Worm (Caenorhabditis elegans): ENCODE measurements around the gene kel-3.

The kel-3 gene

ce11 chrIII:13464493-13465362, at the start of gene kel-3:
Gene kel-3, plus strand, starts transcription at chrIII:13464820.
- no peak for TF ChIP-seq egl-5 (tag; optimal IDR thresholded peaks at IDR 0.05)
- TF ChIP-seq aly-2 (tag; optimal IDR thresholded peaks at IDR 0.05): peak; percentile 85
- TF ChIP-seq unc-62 (GFP tag; optimal IDR thresholded peaks at IDR 0.05): peak; percentile 61
- TF ChIP-seq eor-1 (tag; optimal IDR thresholded peaks at IDR 0.05): no peak
- peak; percentile 75 for TF ChIP-seq lsy-12 (tag; optimal IDR thresholded peaks at IDR 0.05)
- TF ChIP-seq mml-1 (tag; optimal IDR thresholded peaks at IDR 0.05): no peak
- no peak for TF ChIP-seq unc-39 (tag; optimal IDR thresholded peaks at IDR 0.05)
- no peak for TF ChIP-seq ztf-4 (tag; optimal IDR thresholded peaks at IDR 0.05)
- TF ChIP-seq nhr-23 (tag; optimal IDR thresholded peaks at IDR 0.05): peak; percentile 77
- peak; percentile 54 for TF ChIP-seq nhr-11 (tag; optimal IDR thresholded peaks at IDR 0.05)
- TF ChIP-seq elt-1 (tag; optimal IDR thresholded peaks at IDR 0.05): no peak
- peak; percentile 32 for TF ChIP-seq hmg-11 (tag; optimal IDR thresholded peaks at IDR 0.05)
- TF ChIP-seq mdl-1 (tag; optimal IDR thresholded peaks at IDR 0.05): no peak
- peak; percentile 85 for TF ChIP-seq jun-1 (tag; optimal IDR thresholded peaks at IDR 0.05)
- no peak for TF ChIP-seq fkh-2 (tag; optimal IDR thresholded peaks at IDR 0.05)
- TF ChIP-seq nhr-77 (tag; optimal IDR thresholded peaks at IDR 0.05): peak; percentile 63
- peak; percentile 7 for TF ChIP-seq snpc-4 (tag; optimal IDR thresholded peaks at IDR 0.05)
- peak; percentile 89 for TF ChIP-seq ceh-28 (tag; optimal IDR thresholded peaks at IDR 0.05)
- TF ChIP-seq elt-3 (tag; optimal IDR thresholded peaks at IDR 0.05): peak in 2 of 3 experiments; percentile 52 to 73
- TF ChIP-seq nhr-28 (tag; optimal IDR thresholded peaks at IDR 0.05): no peak
- no peak for TF ChIP-seq ztf-11 (tag; optimal IDR thresholded peaks at IDR 0.05)
- no peak for TF ChIP-seq fkh-10 (GFP tag; optimal IDR thresholded peaks at IDR 0.05)
- no peak for TF ChIP-seq nhr-12 (tag; optimal IDR thresholded peaks at IDR 0.05)
- peak; percentile 34 for TF ChIP-seq lin-15B (tag; optimal IDR thresholded peaks at IDR 0.05)
- TF ChIP-seq ceh-16 (tag; optimal IDR thresholded peaks at IDR 0.05): no peak
- TF ChIP-seq ama-1 (optimal IDR thresholded peaks at IDR 0.05): peak; percentile 99
- peak; percentile 85 for TF ChIP-seq pha-4 (tag; optimal IDR thresholded peaks at IDR 0.05)
- TF ChIP-seq nhr-67 (tag; optimal IDR thresholded peaks at IDR 0.05): no peak
- TF ChIP-seq fos-1 (tag; optimal IDR thresholded peaks at IDR 0.05): peak; percentile 37
- no peak for TF ChIP-seq nhr-237 (tag; optimal IDR thresholded peaks at IDR 0.05)
- no peak for TF ChIP-seq skn-1 (tag; optimal IDR thresholded peaks at IDR 0.05)
- TF ChIP-seq nhr-25 (tag; optimal IDR thresholded peaks at IDR 0.05): peak; percentile 37
- no peak for TF ChIP-seq egl-27 (tag; optimal IDR thresholded peaks at IDR 0.05)
- TF ChIP-seq daf-12 (tag; optimal IDR thresholded peaks at IDR 0.05): no peak
- peak; percentile 53 for TF ChIP-seq tbx-2 (tag; optimal IDR thresholded peaks at IDR 0.05)
- peak; percentile 26 for TF ChIP-seq R02D3.7 (tag; optimal IDR thresholded peaks at IDR 0.05)
- TF ChIP-seq elt-2 (tag; optimal IDR thresholded peaks at IDR 0.05): peak; percentile 96
- peak; percentile 96 for TF ChIP-seq pqm-1 (tag; optimal IDR thresholded peaks at IDR 0.05)
- TF ChIP-seq ceh-82 (tag; optimal IDR thresholded peaks at IDR 0.05): peak; percentile 33
- peak; percentile 80 for TF ChIP-seq nhr-43 (tag; optimal IDR thresholded peaks at IDR 0.05; ENCODE audit: poor library complexity, severe bottlenecking)
- no peak for TF ChIP-seq sea-2 (GFP tag; optimal IDR thresholded peaks at IDR 0.05)
- peak; percentile 55 for TF ChIP-seq nhr-76 (tag; optimal IDR thresholded peaks at IDR 0.05)
- no peak for TF ChIP-seq ceh-9 (tag; optimal IDR thresholded peaks at IDR 0.05)
- TF ChIP-seq lin-39 (tag; optimal IDR thresholded peaks at IDR 0.05): peak; percentile 47
- no peak for TF ChIP-seq zag-1 (tag; optimal IDR thresholded peaks at IDR 0.05)
- peak; percentile 50 for TF ChIP-seq ZK546.5 (tag; optimal IDR thresholded peaks at IDR 0.05)
- peak; percentile 70 for TF ChIP-seq nfya-1 (tag; optimal IDR thresholded peaks at IDR 0.05; ENCODE audit: insufficient read depth)

Measured in whole organism, L3 larva.